Fruit fly (Drosophila melanogaster): ENCODE measurements around the gene CG14151.

The CG14151 gene

dm6 chr3L:10666511-10667003 lies 38.3 kb upstream of the CG14151 start (continued):
- TF ChIP-seq Meics (GFP tag; optimal IDR thresholded peaks at IDR 0.05) (no peak), CG5245 (GFP tag; optimal IDR thresholded peaks at IDR 0.05) (peak; percentile 57), CG4360 (GFP tag; IDR thresholded peaks at IDR 0.05) (peak; percentile 76), Atf6 (GFP tag; IDR thresholded peaks at IDR 0.05) (no peak), crol (GFP tag; IDR thresholded peaks at IDR 0.05) (peak; percentile 81), Trl (optimal IDR thresholded peaks at IDR 0.05) (peak; percentile 4 to 16), Trl (GFP tag; optimal IDR thresholded peaks at IDR 0.05) (no peak), sens (GFP tag) (peak; percentile 46), disco-r (GFP tag; optimal IDR thresholded peaks at IDR 0.05) (no peak), CG12236 (GFP tag; optimal IDR thresholded peaks at IDR 0.05) (no peak), cg (GFP tag; optimal IDR thresholded peaks at IDR 0.05) (peak; percentile 43), lab (GFP tag; optimal IDR thresholded peaks at IDR 0.05) (no peak), ttk (GFP tag; IDR thresholded peaks at IDR 0.05) (no peak), Ets65A (GFP tag) (peak; percentile 20), CG6791 (GFP tag; IDR thresholded peaks at IDR 0.05; ENCODE audit: partially characterized antibody) (peak; percentile 68; the same call in 2 of the 3 replicates), kah (GFP tag; optimal IDR thresholded peaks at IDR 0.05) (peak; percentile 70), gsb (GFP tag; IDR thresholded peaks at IDR 0.05) (no peak), Xbp1 (GFP tag; optimal IDR thresholded peaks at IDR 0.05) (no peak), gcm (GFP tag; optimal IDR thresholded peaks at IDR 0.05) (peak; percentile 95), CG42726 (GFP tag; IDR thresholded peaks at IDR 0.05; ENCODE audit: partially characterized antibody) (no peak), kay (GFP tag; optimal IDR thresholded peaks at IDR 0.05) (no peak), ash1 (GFP tag; optimal IDR thresholded peaks at IDR 0.05) (no peak), CG2678 (tag; optimal IDR thresholded peaks at IDR 0.05) (no peak), otp (GFP tag; IDR thresholded peaks at IDR 0.05) (peak; percentile 42; the same call in 1 of the 3 replicates), al (GFP tag; IDR thresholded peaks at IDR 0.05) (no peak), sisA (GFP tag; IDR thresholded peaks at IDR 0.05) (no peak), Sry-β (GFP tag; optimal IDR thresholded peaks at IDR 0.05) (no peak)

dm6 chr3L:10665433-10666150 lies 37.3 kb upstream of the CG14151 start:
- TF ChIP-seq oc (tag; optimal IDR thresholded peaks at IDR 0.05) (peak; percentile 96), Meics (GFP tag; optimal IDR thresholded peaks at IDR 0.05) (peak; percentile 97), CG5245 (GFP tag; optimal IDR thresholded peaks at IDR 0.05) (peak; percentile 88), gfzf (GFP tag; optimal IDR thresholded peaks at IDR 0.05) (no peak), Side (GFP tag; optimal IDR thresholded peaks at IDR 0.05) (peak; percentile 92), sima (GFP tag; optimal IDR thresholded peaks at IDR 0.05) (peak; percentile 56), CG4328 (GFP tag; optimal IDR thresholded peaks at IDR 0.05) (peak; percentile 98), Max (GFP tag; optimal IDR thresholded peaks at IDR 0.05) (peak; percentile 97), Six4 (GFP tag; optimal IDR thresholded peaks at IDR 0.05) (peak; percentile 96), NFAT (GFP tag; IDR thresholded peaks at IDR 0.05) (peak; percentile 45; the same call in 1 of the 2 replicates), lilli (GFP tag; optimal IDR thresholded peaks at IDR 0.05) (peak; percentile 93), Awh (GFP tag; IDR thresholded peaks at IDR 0.05) (peak; percentile 87), Bdp1 (GFP tag; optimal IDR thresholded peaks at IDR 0.05) (peak; percentile 72), CG6175 (GFP tag; IDR thresholded peaks at IDR 0.05) (peak; percentile 77; the same call in 2 of the 3 replicates), CG11093 (GFP tag; IDR thresholded peaks at IDR 0.05) (peak; percentile 89), Lim3 (GFP tag; IDR thresholded peaks at IDR 0.05) (0 out of 2 replicates have a peak, but pooled peaks have one; percentile 57), pita (GFP tag; optimal IDR thresholded peaks at IDR 0.05) (no peak), cg (GFP tag; optimal IDR thresholded peaks at IDR 0.05) (peak; percentile 94), Hr51 (GFP tag; optimal IDR thresholded peaks at IDR 0.05) (peak; percentile 93 to 99), croc (GFP tag; conservative IDR thresholded peaks at IDR 0.05) (peak; percentile 93), ato (GFP tag; IDR thresholded peaks at IDR 0.05; ENCODE audit: partially characterized antibody) (no peak), D (optimal IDR thresholded peaks at IDR 0.05) (no peak), D (GFP tag; optimal IDR thresholded peaks at IDR 0.05) (peak; percentile 98), Hand (GFP tag; optimal IDR thresholded peaks at IDR 0.05) (peak; percentile 95), CG7963 (GFP tag; IDR thresholded peaks at IDR 0.05; ENCODE audit: partially characterized antibody) (no peak), CG1832 (GFP tag; optimal IDR thresholded peaks at IDR 0.05) (no peak)
